Comparison of ENCODE assay signal across 5 worm cellular contexts in genomic region chrIII:5308278-5308677, ce11.
TF ChIP-seq lines count a peak whose summit lies in the region.

TSS of gene mog-3 (plus strand) at chrIII:5308596.

TF ChIP-seq in whole organism, L1 larva, 84 proteins besides CTCF, POLR2A, EP300 and RAD21 (continues in another document):
- TF ChIP-seq sox-4 (tag; optimal IDR thresholded peaks at IDR 0.05; lab: Kevin White, UChicago) (peak; percentile 69), pax-3 (tag; optimal IDR thresholded peaks at IDR 0.05; lab: Kevin White, UChicago) (peak; percentile 77), nhr-28 (tag; optimal IDR thresholded peaks at IDR 0.05; lab: Kevin White, UChicago) (no peak), lin-39 (tag; optimal IDR thresholded peaks at IDR 0.05; lab: Kevin White, UChicago) (peak; percentile 27), lin-35 (GFP tag; optimal IDR thresholded peaks at IDR 0.05; lab: Kevin White, UChicago) (peak; percentile 91 to 96), C04F5.9 (tag; optimal IDR thresholded peaks at IDR 0.05; lab: Kevin White, UChicago) (peak; percentile 66), elt-2 (tag; optimal IDR thresholded peaks at IDR 0.05; lab: Kevin White, UChicago) (peak; percentile 17), jun-1 (tag; optimal IDR thresholded peaks at IDR 0.05; lab: Kevin White, UChicago) (no peak), snpc-4 (tag; optimal IDR thresholded peaks at IDR 0.05; lab: Kevin White, UChicago) (peak; percentile 21), fkh-10 (GFP tag; optimal IDR thresholded peaks at IDR 0.05; lab: Kevin White, UChicago) (no peak), F16B12.6 (tag; optimal IDR thresholded peaks at IDR 0.05; lab: Kevin White, UChicago) (no peak), ama-1 (optimal IDR thresholded peaks at IDR 0.05; lab: Kevin White, UChicago) (no peak), egl-13 (tag; optimal IDR thresholded peaks at IDR 0.05; lab: Kevin White, UChicago) (peak; percentile 74), ztf-11 (tag; optimal IDR thresholded peaks at IDR 0.05; lab: Kevin White, UChicago) (peak in 1 of 2 experiments; percentile 80), nhr-85 (tag; lab: Kevin White, UChicago) (peak; percentile 85), nhr-20 (tag; optimal IDR thresholded peaks at IDR 0.05; lab: Kevin White, UChicago) (peak; percentile 69), tlp-1 (tag; optimal IDR thresholded peaks at IDR 0.05; lab: Kevin White, UChicago) (no peak), elt-3 (tag; optimal IDR thresholded peaks at IDR 0.05; lab: Kevin White, UChicago) (no peak), hlh-17 (GFP tag; optimal IDR thresholded peaks at IDR 0.05; lab: Kevin White, UChicago; ENCODE audit: borderline replicate concordance) (no peak)

TF ChIP-seq in whole organism, L3 larva, 47 proteins besides CTCF, POLR2A, EP300 and RAD21 (continues in another document):
- no peak for TF ChIP-seq nhr-76 (tag; optimal IDR thresholded peaks at IDR 0.05; lab: Kevin White, UChicago)
- no peak for TF ChIP-seq mml-1 (tag; optimal IDR thresholded peaks at IDR 0.05; lab: Kevin White, UChicago)
- TF ChIP-seq nhr-28 (tag; optimal IDR thresholded peaks at IDR 0.05; lab: Kevin White, UChicago): no peak
- TF ChIP-seq elt-2 (tag; optimal IDR thresholded peaks at IDR 0.05; lab: Kevin White, UChicago): peak; percentile 2
- TF ChIP-seq ceh-28 (tag; optimal IDR thresholded peaks at IDR 0.05; lab: Kevin White, UChicago): peak; percentile 87
- TF ChIP-seq unc-62 (GFP tag; optimal IDR thresholded peaks at IDR 0.05; lab: Kevin White, UChicago): no peak
- peak; percentile 21 for TF ChIP-seq snpc-4 (tag; optimal IDR thresholded peaks at IDR 0.05; lab: Kevin White, UChicago)
- TF ChIP-seq fkh-10 (GFP tag; optimal IDR thresholded peaks at IDR 0.05; lab: Kevin White, UChicago): no peak
- no peak for TF ChIP-seq tbx-2 (tag; optimal IDR thresholded peaks at IDR 0.05; lab: Kevin White, UChicago)
- TF ChIP-seq egl-5 (tag; optimal IDR thresholded peaks at IDR 0.05; lab: Kevin White, UChicago): no peak
- TF ChIP-seq lin-15B (tag; optimal IDR thresholded peaks at IDR 0.05; lab: Kevin White, UChicago): peak; percentile 63
- no peak for TF ChIP-seq nhr-237 (tag; optimal IDR thresholded peaks at IDR 0.05; lab: Kevin White, UChicago)
- no peak for TF ChIP-seq zag-1 (tag; optimal IDR thresholded peaks at IDR 0.05; lab: Kevin White, UChicago)
- peak; percentile 40 for TF ChIP-seq lin-39 (tag; optimal IDR thresholded peaks at IDR 0.05; lab: Kevin White, UChicago)
- TF ChIP-seq nfya-1 (tag; optimal IDR thresholded peaks at IDR 0.05; lab: Kevin White, UChicago; ENCODE audit: insufficient read depth): peak; percentile 80
- TF ChIP-seq ama-1 (optimal IDR thresholded peaks at IDR 0.05; lab: Kevin White, UChicago): no peak
- no peak for TF ChIP-seq nhr-67 (tag; optimal IDR thresholded peaks at IDR 0.05; lab: Kevin White, UChicago)
- no peak for TF ChIP-seq sea-2 (GFP tag; optimal IDR thresholded peaks at IDR 0.05; lab: Kevin White, UChicago)
- TF ChIP-seq hmg-11 (tag; optimal IDR thresholded peaks at IDR 0.05; lab: Kevin White, UChicago): peak; percentile 58
- peak; percentile 64 for TF ChIP-seq nhr-23 (tag; optimal IDR thresholded peaks at IDR 0.05; lab: Kevin White, UChicago)

TF ChIP-seq in whole organism, early embryonic, 17 proteins besides CTCF, POLR2A, EP300 and RAD21:
- TF ChIP-seq ceh-13 (GFP tag; optimal IDR thresholded peaks at IDR 0.05; lab: Kevin White, UChicago): no peak
- peak; percentile 63; the same call in 1 of the 2 replicates for TF ChIP-seq pes-1 (GFP tag; IDR thresholded peaks at IDR 0.05; lab: Robert Waterston, UW)
- peak; percentile 4 for TF ChIP-seq ets-7 (tag; optimal IDR thresholded peaks at IDR 0.05; lab: Kevin White, UChicago)
- no peak for TF ChIP-seq hmg-4 (GFP tag; optimal IDR thresholded peaks at IDR 0.05; lab: Kevin White, UChicago)
- TF ChIP-seq ceh-36 (tag; optimal IDR thresholded peaks at IDR 0.05; lab: Kevin White, UChicago): no peak
- TF ChIP-seq tbx-11 (GFP tag; IDR thresholded peaks at IDR 0.05; lab: Robert Waterston, UW): peak; percentile 22; the same call in 1 of the 2 replicates
- TF ChIP-seq ama-1 (optimal IDR thresholded peaks at IDR 0.05; lab: Kevin White, UChicago): no peak
- no peak for TF ChIP-seq sea-1 (GFP tag; conservative IDR thresholded peaks at IDR 0.05; lab: Robert Waterston, UW)
- no peak for TF ChIP-seq aly-1 (tag; optimal IDR thresholded peaks at IDR 0.05; lab: Kevin White, UChicago)
- TF ChIP-seq tbx-37 (GFP tag; conservative IDR thresholded peaks at IDR 0.05; lab: Robert Waterston, UW): peak; percentile 83
- TF ChIP-seq F13C5.2 (tag; optimal IDR thresholded peaks at IDR 0.05; lab: Kevin White, UChicago): peak; percentile 15
- no peak for TF ChIP-seq hmbx-1 (tag; optimal IDR thresholded peaks at IDR 0.05; lab: Kevin White, UChicago)
- 0 out of 2 replicates have a peak, but pooled peaks have one; percentile 37 for TF ChIP-seq flt-1 (GFP tag; IDR thresholded peaks at IDR 0.05; lab: Robert Waterston, UW)
- TF ChIP-seq B0310.2 (tag; optimal IDR thresholded peaks at IDR 0.05; lab: Kevin White, UChicago): no peak
- no peak for TF ChIP-seq hnd-1 (tag; optimal IDR thresholded peaks at IDR 0.05; lab: Kevin White, UChicago)
- no peak for TF ChIP-seq scrt-1 (GFP tag; IDR thresholded peaks at IDR 0.05; lab: Robert Waterston, UW)
- peak; percentile 9 for TF ChIP-seq tra-4 (tag; optimal IDR thresholded peaks at IDR 0.05; lab: Kevin White, UChicago)

TF ChIP-seq in whole organism, midembryonic, 9 proteins besides CTCF, POLR2A, EP300 and RAD21:
- peak; percentile 76 for TF ChIP-seq ztf-23 (GFP tag; IDR thresholded peaks at IDR 0.05; lab: Robert Waterston, UW)
- TF ChIP-seq tab-1 (GFP tag; IDR thresholded peaks at IDR 0.05; lab: Robert Waterston, UW): no peak
- peak; percentile 94 for TF ChIP-seq T22C8.4 (GFP tag; IDR thresholded peaks at IDR 0.05; lab: Robert Waterston, UW)
- no peak for TF ChIP-seq ztf-29 (GFP tag; IDR thresholded peaks at IDR 0.05; lab: Robert Waterston, UW)
- TF ChIP-seq klf-2 (GFP tag; conservative IDR thresholded peaks at IDR 0.05; lab: Robert Waterston, UW): peak; percentile 61; the same call in 1 of the 2 replicates
- TF ChIP-seq flt-1 (GFP tag; IDR thresholded peaks at IDR 0.05; lab: Robert Waterston, UW): peak; percentile 15; the same call in 1 of the 2 replicates
- TF ChIP-seq ref-1 (GFP tag; conservative IDR thresholded peaks at IDR 0.05; lab: Robert Waterston, UW): no peak
- no peak for TF ChIP-seq med-1 (GFP tag; optimal IDR thresholded peaks at IDR 0.05; lab: Kevin White, UChicago; ENCODE audit: insufficient read depth)
- no peak for TF ChIP-seq cog-1 (tag; optimal IDR thresholded peaks at IDR 0.05; lab: Kevin White, UChicago)

TF ChIP-seq in whole organism, young adult, 124 proteins besides CTCF, POLR2A, EP300 and RAD21:
- TF ChIP-seq lir-1 (GFP tag; conservative IDR thresholded peaks at IDR 0.05; lab: Robert Waterston, UW): peak; percentile 59; the same call in 1 of the 2 replicates
- TF ChIP-seq lsl-1 (GFP tag; optimal IDR thresholded peaks at IDR 0.05; lab: Kevin White, UChicago): peak; percentile 38
- TF ChIP-seq C17E4.6 (GFP tag; IDR thresholded peaks at IDR 0.05; lab: Robert Waterston, UW): no peak
- TF ChIP-seq madf-3 (GFP tag; IDR thresholded peaks at IDR 0.05; lab: Robert Waterston, UW): no peak
- peak; percentile 75 for TF ChIP-seq ZK185.1 (tag; optimal IDR thresholded peaks at IDR 0.05; lab: Kevin White, UChicago; ENCODE audit: poor library complexity, severe bottlenecking)
- no peak for TF ChIP-seq cebp-1 (GFP tag; IDR thresholded peaks at IDR 0.05; lab: Robert Waterston, UW)
- peak; percentile 77 for TF ChIP-seq cebp-1 (tag; optimal IDR thresholded peaks at IDR 0.05; lab: Kevin White, UChicago)
- TF ChIP-seq snpc-3.4 (tag; optimal IDR thresholded peaks at IDR 0.05; lab: Kevin White, UChicago): peak; percentile 45
- no peak for TF ChIP-seq rcor-1 (GFP tag; IDR thresholded peaks at IDR 0.05; lab: Robert Waterston, UW)
- peak; percentile 57 for TF ChIP-seq F23B12.7 (tag; optimal IDR thresholded peaks at IDR 0.05; lab: Kevin White, UChicago; ENCODE audit: insufficient read depth)
- TF ChIP-seq tbp1 (GFP tag; optimal IDR thresholded peaks at IDR 0.05; lab: Kevin White, UChicago): peak; percentile 38
- no peak for TF ChIP-seq him-1 (tag; optimal IDR thresholded peaks at IDR 0.05; lab: Kevin White, UChicago)
- TF ChIP-seq D2030.7 (GFP tag; IDR thresholded peaks at IDR 0.05; lab: Robert Waterston, UW): peak; percentile 55
- TF ChIP-seq sptf-2 (GFP tag; optimal IDR thresholded peaks at IDR 0.05; lab: Kevin White, UChicago): peak; percentile 66
- TF ChIP-seq unc-130 (GFP tag; optimal IDR thresholded peaks at IDR 0.05; lab: Kevin White, UChicago): peak; percentile 75
- TF ChIP-seq nhr-120 (GFP tag; IDR thresholded peaks at IDR 0.05; lab: Robert Waterston, UW): no peak
- peak; percentile 24; the same call in 1 of the 2 replicates for TF ChIP-seq F33H1.4 (GFP tag; IDR thresholded peaks at IDR 0.05; lab: Robert Waterston, UW)
- peak; percentile 63 for TF ChIP-seq efl-1 (GFP tag; optimal IDR thresholded peaks at IDR 0.05; lab: Kevin White, UChicago)
- 0 out of 2 replicates have a peak, but pooled peaks have one; percentile 39 for TF ChIP-seq ztf-25 (GFP tag; IDR thresholded peaks at IDR 0.05; lab: Robert Waterston, UW)
- peak; percentile 83 for TF ChIP-seq lin-54 (GFP tag; optimal IDR thresholded peaks at IDR 0.05; lab: Kevin White, UChicago)
- TF ChIP-seq zim-3 (tag; optimal IDR thresholded peaks at IDR 0.05; lab: Kevin White, UChicago): no peak
- peak; percentile 55 for TF ChIP-seq dpl-1 (GFP tag; optimal IDR thresholded peaks at IDR 0.05; lab: Kevin White, UChicago)
- peak; percentile 37; the same call in 1 of the 2 replicates for TF ChIP-seq madf-6 (GFP tag; IDR thresholded peaks at IDR 0.05; lab: Robert Waterston, UW)
- 0 out of 2 replicates have a peak, but pooled peaks have one; percentile 26 for TF ChIP-seq mcd-1 (GFP tag; IDR thresholded peaks at IDR 0.05; lab: Robert Waterston, UW)
- TF ChIP-seq lin-35 (GFP tag; optimal IDR thresholded peaks at IDR 0.05; lab: Kevin White, UChicago): peak in 1 of 3 experiments; percentile 65
- TF ChIP-seq ceh-27 (GFP tag; optimal IDR thresholded peaks at IDR 0.05; lab: Kevin White, UChicago): peak; percentile 58
- TF ChIP-seq attf-5 (GFP tag; optimal IDR thresholded peaks at IDR 0.05; lab: Kevin White, UChicago): peak; percentile 23
- peak; percentile 41 for TF ChIP-seq K12H6.12 (tag; optimal IDR thresholded peaks at IDR 0.05; lab: Kevin White, UChicago)
- TF ChIP-seq ztf-28 (GFP tag; IDR thresholded peaks at IDR 0.05; lab: Robert Waterston, UW): peak; percentile 63; the same call in 1 of the 2 replicates
- peak; percentile 56 for TF ChIP-seq athp-1 (tag; optimal IDR thresholded peaks at IDR 0.05; lab: Kevin White, UChicago)
- peak; percentile 59 for TF ChIP-seq dox-1 (GFP tag; IDR thresholded peaks at IDR 0.05; lab: Robert Waterston, UW)
- TF ChIP-seq ztf-22 (GFP tag; optimal IDR thresholded peaks at IDR 0.05; lab: Kevin White, UChicago): no peak

Comparison
In these comparisons a context has a peak if more than half of its experiments do, and no peak if none do; other contexts are left out.
1. Of the 8 proteins assayed by ChIP-seq in both whole organism, young adult and whole organism, L1 larva: peak only in whole organism, young adult: unc-130; only in whole organism, L1 larva: nhr-90 and snpc-4; in both: dpl-1 and efl-1; in neither: 2; mixed calls (peak in some experiments, not most) for 1.